Worm (Caenorhabditis elegans): ENCODE results near the gene T28D6.4.

T28D6.4 gene

ce11 chrIII:11357418-11357817, 2.8 kb upstream of the T28D6.4 start (continued):
- no peak for TF ChIP-seq aly-2 (tag; optimal IDR thresholded peaks at IDR 0.05)
- no peak for TF ChIP-seq ztf-4 (tag; optimal IDR thresholded peaks at IDR 0.05)
- TF ChIP-seq dmd-4 (tag; optimal IDR thresholded peaks at IDR 0.05): no peak
- TF ChIP-seq snpc-4 (tag; optimal IDR thresholded peaks at IDR 0.05): no peak
- TF ChIP-seq ztf-1 (GFP tag; conservative IDR thresholded peaks at IDR 0.05): no peak
- TF ChIP-seq crh-2 (tag; optimal IDR thresholded peaks at IDR 0.05): peak; percentile 30
- TF ChIP-seq unc-39 (tag; optimal IDR thresholded peaks at IDR 0.05): no peak
- TF ChIP-seq elt-1 (tag; optimal IDR thresholded peaks at IDR 0.05): no peak
- TF ChIP-seq unc-55 (GFP tag; optimal IDR thresholded peaks at IDR 0.05): no peak
- no peak for TF ChIP-seq peb-1 (tag; optimal IDR thresholded peaks at IDR 0.05)
- TF ChIP-seq nhr-21 (tag; optimal IDR thresholded peaks at IDR 0.05): no peak

ce11 chrIII:11358273-11358672, 2.0 kb upstream of the T28D6.4 start:
- no peak for TF ChIP-seq ama-1 (optimal IDR thresholded peaks at IDR 0.05)
- TF ChIP-seq lin-39 (tag; optimal IDR thresholded peaks at IDR 0.05): no peak
- no peak for TF ChIP-seq R02D3.7 (tag; optimal IDR thresholded peaks at IDR 0.05)
- no peak for TF ChIP-seq ztf-4 (tag; optimal IDR thresholded peaks at IDR 0.05)
- TF ChIP-seq elt-3 (tag; optimal IDR thresholded peaks at IDR 0.05): no peak
- no peak for TF ChIP-seq nhr-129 (tag; optimal IDR thresholded peaks at IDR 0.05)
- no peak for TF ChIP-seq nhr-77 (tag; optimal IDR thresholded peaks at IDR 0.05)
- no peak for TF ChIP-seq unc-62 (GFP tag; optimal IDR thresholded peaks at IDR 0.05)
- no peak for TF ChIP-seq skn-1 (tag; optimal IDR thresholded peaks at IDR 0.05)

ce11 chrIII:11359422-11359821, 834 bp upstream of the T28D6.4 start:
- TF ChIP-seq nhr-21 (tag; optimal IDR thresholded peaks at IDR 0.05) (no peak), mdl-1 (tag; optimal IDR thresholded peaks at IDR 0.05) (no peak), unc-39 (tag; optimal IDR thresholded peaks at IDR 0.05) (no peak)

- TF ChIP-seq nhr-12 (tag; optimal IDR thresholded peaks at IDR 0.05) (no peak), ceh-16 (tag; optimal IDR thresholded peaks at IDR 0.05) (no peak), F13H6.1 (tag; optimal IDR thresholded peaks at IDR 0.05) (no peak), Y55F3AM.14 (GFP tag; optimal IDR thresholded peaks at IDR 0.05) (no peak), blmp-1 (tag; optimal IDR thresholded peaks at IDR 0.05; ENCODE audit: insufficient read depth) (no peak), mab-5 (tag; optimal IDR thresholded peaks at IDR 0.05) (no peak), elt-3 (tag; optimal IDR thresholded peaks at IDR 0.05) (no peak), peb-1 (tag; optimal IDR thresholded peaks at IDR 0.05) (no peak), ztf-1 (GFP tag; conservative IDR thresholded peaks at IDR 0.05) (no peak), aly-2 (tag; optimal IDR thresholded peaks at IDR 0.05) (no peak)
These were observed 1.1 kb downstream of the T28D6.4 start for ce11 chrIII:11361394-11361793.

ce11 chrIII:11362915-11363314, 2.7 kb downstream of the T28D6.4 start:
- TF ChIP-seq peb-1 (tag; optimal IDR thresholded peaks at IDR 0.05): no peak
- TF ChIP-seq nhr-25 (tag; optimal IDR thresholded peaks at IDR 0.05): no peak
- no peak for TF ChIP-seq unc-62 (GFP tag; optimal IDR thresholded peaks at IDR 0.05)
- no peak for TF ChIP-seq zag-1 (tag; optimal IDR thresholded peaks at IDR 0.05)
- TF ChIP-seq mbf-1 (tag; optimal IDR thresholded peaks at IDR 0.05): no peak
- TF ChIP-seq ceh-82 (tag; optimal IDR thresholded peaks at IDR 0.05): no peak
- TF ChIP-seq fos-1 (tag; optimal IDR thresholded peaks at IDR 0.05): no peak
- TF ChIP-seq mdl-1 (tag; optimal IDR thresholded peaks at IDR 0.05): no peak
- TF ChIP-seq Y55F3AM.14 (GFP tag; optimal IDR thresholded peaks at IDR 0.05): no peak
- TF ChIP-seq ZK546.5 (tag; optimal IDR thresholded peaks at IDR 0.05): no peak
- TF ChIP-seq nhr-6 (tag; optimal IDR thresholded peaks at IDR 0.05): no peak
- no peak for TF ChIP-seq nhr-237 (tag; optimal IDR thresholded peaks at IDR 0.05)
- TF ChIP-seq F13H6.1 (tag; optimal IDR thresholded peaks at IDR 0.05): no peak
- no peak for TF ChIP-seq ztf-4 (tag; optimal IDR thresholded peaks at IDR 0.05)
- no peak for TF ChIP-seq unc-55 (GFP tag; optimal IDR thresholded peaks at IDR 0.05)
- TF ChIP-seq lin-13 (GFP tag; optimal IDR thresholded peaks at IDR 0.05): no peak
- TF ChIP-seq ztf-11 (tag; optimal IDR thresholded peaks at IDR 0.05): no peak
- no peak for TF ChIP-seq nhr-23 (tag; optimal IDR thresholded peaks at IDR 0.05)
- TF ChIP-seq nhr-129 (tag; optimal IDR thresholded peaks at IDR 0.05): no peak
